Worm (Caenorhabditis elegans) whole organism, L4 larva: ENCODE measurements around the gene tag-234.
A peak's percentile ranks its signal among the peaks of the same experiment; 100 is the strongest.

ENCODE experiments used
- D1046.2 ChIP-seq: fragments of 200-800 bp; sonication (Bioruptor generic); IDR thresholded peaks from 2 replicates; pipeline ENCODE4 v1.3.6; 2022; ENCODE audit warnings: missing genetic modification characterization, missing compliant biosample characterization
- F37D6.2 ChIP-seq: sonication (generic microtip); optimal IDR thresholded peaks from 2 replicates; lab custom pipeline; 2016; ENCODE audit warnings: mild to moderate bottlenecking, missing genetic modification characterization, missing compliant biosample characterization
- F44E2.7 ChIP-seq: fragments of 200-800 bp; sonication (Bioruptor generic); IDR thresholded peaks from 2 replicates; pipeline ENCODE4 v2.1.2; 2022; ENCODE audit warnings: missing genetic modification characterization, missing compliant biosample characterization
- R02D3.7 ChIP-seq: fragments of 150-350 bp; sonication (generic microtip); optimal IDR thresholded peaks from 3 replicates; lab custom pipeline; 2014; ENCODE audit warnings: missing biosample characterization, missing genetic modification characterization
- T20F7.1 ChIP-seq: fragments of 200-800 bp; sonication (Bioruptor generic); optimal IDR thresholded peaks from 2 replicates; lab custom pipeline; 2018; ENCODE audit warnings: mild to moderate bottlenecking, missing genetic modification characterization, missing compliant biosample characterization
- T26A8.4 ChIP-seq: fragments of 200-800 bp; sonication (Bioruptor generic); IDR thresholded peaks from 2 replicates; pipeline ENCODE4 v1.3.6; 2022; ENCODE audit warnings: missing genetic modification characterization, missing compliant biosample characterization
- Y48G9A.11 ChIP-seq: fragments of 200-800 bp; sonication (Bioruptor generic); IDR thresholded peaks from 2 replicates; pipeline ENCODE4 v1.3.6; 2022; ENCODE audit warnings: missing genetic modification reagents, missing genetic modification characterization, missing compliant biosample characterization
- ZK337.2 ChIP-seq: fragments of 200-800 bp; sonication (Bioruptor generic); IDR thresholded peaks from 2 replicates; pipeline ENCODE4 v1.3.6; 2022; ENCODE audit warnings: missing genetic modification reagents, missing genetic modification characterization, missing compliant biosample characterization
- aly-2 ChIP-seq: sonication (generic microtip); optimal IDR thresholded peaks from 2 replicates; lab custom pipeline; 2018; ENCODE audit warnings: missing biosample characterization, missing genetic modification characterization
- ama-1 ChIP-seq: fragments of 150-350 bp; optimal IDR thresholded peaks from 2 replicates; lab custom pipeline; 2014; ENCODE audit warnings: inconsistent platforms, mixed read lengths
- arid-1 ChIP-seq: fragments of 200-800 bp; sonication (Bioruptor generic); conservative IDR thresholded peaks from 2 replicates; pipeline ENCODE4 v1.3.6; 2022; ENCODE audit warnings: missing genetic modification reagents, missing genetic modification characterization, missing compliant biosample characterization
- ceh-32 ChIP-seq: sonication (generic microtip); optimal IDR thresholded peaks from 2 replicates; lab custom pipeline; 2016; ENCODE audit warnings: mild to moderate bottlenecking, missing genetic modification characterization, missing compliant biosample characterization; ENCODE audit not compliant: poor library complexity
- ceh-44 ChIP-seq: fragments of 200-800 bp; sonication (Bioruptor generic); IDR thresholded peaks from 2 replicates; pipeline ENCODE4 v1.3.6; 2022; ENCODE audit warnings: missing genetic modification reagents, missing genetic modification characterization, missing compliant biosample characterization
- ceh-62 ChIP-seq: sonication (generic microtip); optimal IDR thresholded peaks from 2 replicates; lab custom pipeline; 2017; ENCODE audit warnings: missing biosample characterization, missing genetic modification characterization
- daf-16 ChIP-seq, 3 experiments: sonication (generic microtip); optimal IDR thresholded peaks; 2 replicates each; lab custom pipeline; 2016 to 2017; ENCODE audit warnings: missing genetic modification characterization in 3 of 3, missing genetic modification reagents in 3 of 3, mild to moderate bottlenecking in 2 of 3, missing compliant biosample characterization in 2 of 3, missing biosample characterization in 1 of 3, moderate library complexity in 1 of 3
- dmd-6 ChIP-seq: fragments of 200-800 bp; sonication (Bioruptor generic); IDR thresholded peaks from 2 replicates; pipeline ENCODE4 v1.3.6; 2022; ENCODE audit warnings: missing genetic modification reagents, missing genetic modification characterization, missing compliant biosample characterization
- dmd-9 ChIP-seq: fragments of 200-800 bp; sonication (Bioruptor generic); IDR thresholded peaks from 2 replicates; pipeline ENCODE4 v1.3.6; 2022; ENCODE audit warnings: missing genetic modification reagents, missing genetic modification characterization, missing compliant biosample characterization
- duxl-1 ChIP-seq: sonication (generic microtip); optimal IDR thresholded peaks from 2 replicates; lab custom pipeline; 2016; ENCODE audit warnings: mild to moderate bottlenecking, missing genetic modification characterization, moderate library complexity, missing compliant biosample characterization; ENCODE audit not compliant: poor library complexity
- dve-1 ChIP-seq: sonication (generic microtip); optimal IDR thresholded peaks from 2 replicates; lab custom pipeline; 2017; ENCODE audit warnings: antibody characterized with exemption, mild to moderate bottlenecking, missing genetic modification characterization, missing compliant biosample characterization; ENCODE audit not compliant: insufficient read depth
- egl-27 ChIP-seq: sonication (generic microtip); optimal IDR thresholded peaks from 3 replicates; lab custom pipeline; 2017; ENCODE audit warnings: missing biosample characterization, missing genetic modification reagents, missing genetic modification characterization
- egl-43 ChIP-seq: fragments of 200-800 bp; sonication (Bioruptor generic); IDR thresholded peaks from 2 replicates; pipeline ENCODE4 v1.3.6; 2022; ENCODE audit warnings: missing genetic modification reagents, missing genetic modification characterization, missing compliant biosample characterization
- hlh-11 ChIP-seq: fragments of 200-800 bp; sonication (Bioruptor generic); optimal IDR thresholded peaks from 2 replicates; lab custom pipeline; 2018; ENCODE audit warnings: mild to moderate bottlenecking, missing genetic modification characterization, missing compliant biosample characterization
- hlh-30 ChIP-seq: sonication (generic microtip); optimal IDR thresholded peaks from 2 replicates; lab custom pipeline; 2017; ENCODE audit warnings: antibody characterized with exemption, mild to moderate bottlenecking, missing genetic modification characterization, missing compliant biosample characterization; ENCODE audit not compliant: insufficient read depth
- hmg-1.1 ChIP-seq: fragments of 200-800 bp; sonication (Bioruptor generic); IDR thresholded peaks from 2 replicates; pipeline ENCODE4 v1.3.6; 2022; ENCODE audit warnings: missing genetic modification reagents, missing genetic modification characterization, missing compliant biosample characterization
- lim-7 ChIP-seq: fragments of 200-800 bp; sonication (Bioruptor generic); IDR thresholded peaks from 2 replicates; pipeline ENCODE4 v1.3.6; 2022; ENCODE audit warnings: missing genetic modification characterization, missing compliant biosample characterization
- lin-1 ChIP-seq: fragments of 200-800 bp; sonication (Bioruptor generic); IDR thresholded peaks from 2 replicates; pipeline ENCODE4 v1.3.6; 2022; ENCODE audit warnings: missing genetic modification reagents, missing genetic modification characterization, missing compliant biosample characterization
- lin-13 ChIP-seq: fragments of 150-350 bp; optimal IDR thresholded peaks from 2 replicates; lab custom pipeline; 2014; ENCODE audit warnings: missing biosample characterization, missing genetic modification reagents, missing genetic modification characterization
- lin-15B ChIP-seq: fragments of 150-350 bp; sonication (generic microtip); optimal IDR thresholded peaks from 3 replicates; lab custom pipeline; 2014; ENCODE audit warnings: missing biosample characterization, missing genetic modification characterization
- lin-38 ChIP-seq: fragments of 200-800 bp; sonication (Bioruptor generic); IDR thresholded peaks from 2 replicates; pipeline ENCODE4 v1.3.6; 2022; ENCODE audit warnings: missing genetic modification reagents, missing genetic modification characterization, missing compliant biosample characterization
- lsy-2 ChIP-seq, 2 experiments: fragments of 150-350 bp in 1 of 2; sonication (generic microtip) in 1 of 2; optimal IDR thresholded peaks; 2 replicates each; lab custom pipeline; 2014 to 2017; ENCODE audit warnings: missing biosample characterization in 2 of 2, missing genetic modification characterization in 2 of 2
- madf-5 ChIP-seq, 2 experiments: fragments of 200-800 bp; sonication (Bioruptor generic); IDR thresholded peaks; 2 replicates each; pipeline ENCODE4 v1.3.6; 2022; ENCODE audit warnings: missing compliant biosample characterization in 2 of 2, missing genetic modification characterization in 2 of 2
- mdt-29 ChIP-seq: fragments of 200-800 bp; sonication (Bioruptor generic); IDR thresholded peaks from 2 replicates; pipeline ENCODE4 v1.3.6; 2022; ENCODE audit warnings: missing genetic modification reagents, missing genetic modification characterization, missing compliant biosample characterization
- mep-1 ChIP-seq: fragments of 150-350 bp; sonication (generic microtip); optimal IDR thresholded peaks from 3 replicates; lab custom pipeline; 2014; ENCODE audit warnings: missing biosample characterization, missing genetic modification characterization
- mxl-2 ChIP-seq: fragments of 200-800 bp; sonication (Bioruptor generic); conservative IDR thresholded peaks from 2 replicates; pipeline ENCODE4 v1.3.6; 2022; ENCODE audit warnings: missing genetic modification reagents, missing genetic modification characterization, missing compliant biosample characterization
- nhr-11 ChIP-seq: fragments of 150-350 bp; optimal IDR thresholded peaks from 2 replicates; lab custom pipeline; 2014; ENCODE audit warnings: missing biosample characterization, missing genetic modification characterization
- nhr-111 ChIP-seq: fragments of 200-800 bp; sonication (Bioruptor generic); optimal IDR thresholded peaks from 2 replicates; lab custom pipeline; 2018; ENCODE audit warnings: mild to moderate bottlenecking, missing genetic modification characterization, missing compliant biosample characterization
- nhr-237 ChIP-seq: sonication (generic microtip); optimal IDR thresholded peaks from 2 replicates; lab custom pipeline; 2017; ENCODE audit warnings: missing biosample characterization, missing genetic modification characterization
- nhr-6 ChIP-seq: fragments of 150-350 bp; optimal IDR thresholded peaks from 2 replicates; lab custom pipeline; 2014; ENCODE audit warnings: missing biosample characterization, missing genetic modification characterization
- nhr-76 ChIP-seq: fragments of 150-350 bp; optimal IDR thresholded peaks from 2 replicates; lab custom pipeline; 2014; ENCODE audit warnings: missing biosample characterization, missing genetic modification characterization
- php-3 ChIP-seq: fragments of 200-800 bp; sonication (Bioruptor generic); IDR thresholded peaks from 2 replicates; pipeline ENCODE4 v1.3.6; 2022; ENCODE audit warnings: missing genetic modification reagents, missing genetic modification characterization, missing compliant biosample characterization
- pqm-1 ChIP-seq: sonication (generic microtip); optimal IDR thresholded peaks from 2 replicates; lab custom pipeline; 2017; ENCODE audit warnings: missing biosample characterization, missing genetic modification characterization
- set-16 ChIP-seq: fragments of 200-800 bp; sonication (Bioruptor generic); IDR thresholded peaks from 2 replicates; pipeline ENCODE4 v1.3.6; 2022; ENCODE audit warnings: missing genetic modification reagents, missing genetic modification characterization, missing compliant biosample characterization
- skn-1 ChIP-seq: fragments of 150-350 bp; optimal IDR thresholded peaks from 2 replicates; lab custom pipeline; 2014; ENCODE audit warnings: missing biosample characterization, missing genetic modification characterization
- snpc-4 ChIP-seq: fragments of 150-350 bp; optimal IDR thresholded peaks from 2 replicates; lab custom pipeline; 2014; ENCODE audit warnings: missing biosample characterization, missing genetic modification characterization
- spr-1 ChIP-seq: sonication (generic microtip); optimal IDR thresholded peaks from 2 replicates; lab custom pipeline; 2016; ENCODE audit warnings: mild to moderate bottlenecking, missing genetic modification characterization, missing compliant biosample characterization
- spr-3 ChIP-seq: fragments of 200-800 bp; sonication (Bioruptor generic); optimal IDR thresholded peaks from 2 replicates; lab custom pipeline; 2018; ENCODE audit warnings: mild to moderate bottlenecking, missing genetic modification characterization, missing compliant biosample characterization
- tra-1 ChIP-seq: fragments of 200-800 bp; sonication (Bioruptor generic); IDR thresholded peaks from 2 replicates; pipeline ENCODE4 v1.3.6; 2022; ENCODE audit warnings: missing genetic modification reagents, missing genetic modification characterization, missing compliant biosample characterization
- vab-7 ChIP-seq: fragments of 200-800 bp; sonication (Bioruptor generic); IDR thresholded peaks from 2 replicates; pipeline ENCODE4 v1.3.6; 2022; ENCODE audit warnings: missing genetic modification reagents, missing genetic modification characterization, missing compliant biosample characterization
- zag-1 ChIP-seq: fragments of 150-350 bp; optimal IDR thresholded peaks from 2 replicates; lab custom pipeline; 2014; ENCODE audit warnings: missing biosample characterization, missing genetic modification characterization
- zip-11 ChIP-seq: fragments of 200-800 bp; sonication (Bioruptor generic); IDR thresholded peaks from 2 replicates; pipeline ENCODE4 v1.3.6; 2022; ENCODE audit warnings: missing genetic modification characterization, missing compliant biosample characterization
- zip-2 ChIP-seq: fragments of 150-350 bp; optimal IDR thresholded peaks from 2 replicates; lab custom pipeline; 2014; ENCODE audit warnings: missing biosample characterization, missing genetic modification characterization
- ztf-11 ChIP-seq: fragments of 150-350 bp; optimal IDR thresholded peaks from 2 replicates; lab custom pipeline; 2014; ENCODE audit warnings: missing biosample characterization, missing genetic modification characterization

tag-234 gene

ce11 chrII:5873564-5874070 is 9.6 kb downstream of the tag-234 start, which contains the start of gene tex-2 (continued):
- TF ChIP-seq dve-1 (peak; percentile 86), T20F7.1 (GFP tag; lab: Kevin White, UChicago) (peak; percentile 68), snpc-4 (no peak), F37D6.2 (tag; lab: Kevin White, UChicago) (peak; percentile 17), set-16 (GFP tag; lab: Robert Waterston, UW) (no peak), egl-27 (tag; lab: Kevin White, UChicago) (no peak), nhr-6 (tag; lab: Kevin White, UChicago) (no peak), pqm-1 (tag; lab: Kevin White, UChicago) (peak; percentile 26), vab-7 (no peak), ceh-44 (GFP tag; lab: Robert Waterston, UW) (no peak), mdt-29 (no peak), lim-7 (no peak), arid-1 (GFP tag; lab: Robert Waterston, UW) (no peak), php-3 (GFP tag; lab: Robert Waterston, UW) (no peak), zag-1 (tag; lab: Kevin White, UChicago) (no peak), hmg-1.1 (GFP tag; lab: Robert Waterston, UW) (0 out of 2 replicates have a peak, but pooled peaks have one; percentile 8), T26A8.4 (GFP tag; lab: Robert Waterston, UW) (no peak), daf-16 (GFP tag; optimal IDR thresholded peaks at IDR 0.05; lab: Kevin White, UChicago) (no peak), daf-16 (tag; optimal IDR thresholded peaks at IDR 0.05; lab: Kevin White, UChicago) (peak; percentile 64), lsy-2 (tag; optimal IDR thresholded peaks at IDR 0.05; lab: Kevin White, UChicago) (peak in 1 of 2 experiments; percentile 30), aly-2 (tag; lab: Kevin White, UChicago) (no peak), ceh-62 (tag; lab: Kevin White, UChicago) (no peak), lin-13 (peak; percentile 10), spr-3 (GFP tag; lab: Kevin White, UChicago) (no peak), hlh-11 (peak; percentile 72), ztf-11 (no peak), hlh-30 (peak; percentile 19), ama-1 (no peak), egl-43 (no peak), nhr-111 (no peak), zip-11 (GFP tag; lab: Robert Waterston, UW) (no peak), lin-15B (tag; lab: Kevin White, UChicago) (no peak), zip-2 (tag; lab: Kevin White, UChicago) (no peak), mep-1 (tag; lab: Kevin White, UChicago) (peak; percentile 53), mxl-2 (GFP tag; lab: Robert Waterston, UW) (no peak), lin-1 (GFP tag; lab: Robert Waterston, UW) (no peak), nhr-76 (tag; lab: Kevin White, UChicago) (no peak), skn-1 (tag; lab: Kevin White, UChicago) (no peak), dmd-9 (GFP tag; lab: Robert Waterston, UW) (no peak), ZK337.2 (GFP tag; lab: Robert Waterston, UW) (no peak), R02D3.7 (tag; lab: Kevin White, UChicago) (no peak), ceh-32 (tag; lab: Kevin White, UChicago) (no peak), Y48G9A.11 (GFP tag; lab: Robert Waterston, UW) (no peak), dmd-6 (GFP tag; lab: Robert Waterston, UW) (peak; percentile 79), lin-38 (GFP tag; lab: Robert Waterston, UW) (peak; percentile 88), D1046.2 (GFP tag; lab: Robert Waterston, UW) (no peak), nhr-237 (tag; lab: Kevin White, UChicago) (no peak), madf-5 (GFP tag; IDR thresholded peaks at IDR 0.05; lab: Robert Waterston, UW) (no peak), nhr-11 (tag; lab: Kevin White, UChicago) (no peak), F44E2.7 (GFP tag; lab: Robert Waterston, UW) (no peak), spr-1 (no peak), tra-1 (GFP tag; lab: Robert Waterston, UW) (peak; percentile 61; the same call in 1 of the 2 replicates), duxl-1 (tag; lab: Kevin White, UChicago) (no peak)
